Worm (Caenorhabditis elegans): ENCODE results near the gene atg-7.

ce11 chrIV:11126028-11126427, 45.2 kb upstream of the atg-7 start:
- TF ChIP-seq nhr-12 (tag; optimal IDR thresholded peaks at IDR 0.05) = no peak
- no peak for TF ChIP-seq unc-39 (tag; optimal IDR thresholded peaks at IDR 0.05)

Measured in whole organism, L3 larva.